Fruit fly (Drosophila melanogaster): ENCODE data around the gene t-Grip84.

The t-Grip84 gene

DNA sequence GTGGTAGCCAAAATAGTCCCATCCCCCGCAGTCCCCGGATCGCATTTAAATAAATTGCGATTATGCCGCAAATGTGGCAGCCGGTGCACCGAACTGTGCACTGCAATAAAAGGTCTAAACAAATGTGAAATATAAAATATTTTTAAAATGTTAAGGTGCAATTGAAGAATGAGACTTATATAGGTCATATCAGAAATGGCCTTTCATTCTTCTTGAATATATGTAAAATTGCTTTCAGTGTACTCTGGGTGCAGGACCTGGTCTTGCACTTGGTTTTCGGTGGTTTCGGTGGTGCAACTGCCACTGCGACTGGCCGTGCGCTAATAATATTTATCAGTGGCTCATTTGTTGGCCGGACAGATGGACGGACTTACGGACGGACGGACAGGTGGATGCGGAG lies 7.5 kb upstream of the t-Grip84 start (continued):
- no peak for TF ChIP-seq CG10631 (GFP tag; optimal IDR thresholded peaks at IDR 0.05)
- TF ChIP-seq Eip93F (GFP tag; optimal IDR thresholded peaks at IDR 0.05), result no peak
- no peak for TF ChIP-seq Hr38 (GFP tag; optimal IDR thresholded peaks at IDR 0.05)
- TF ChIP-seq CG1621 (tag; optimal IDR thresholded peaks at IDR 0.05), result no peak
- TF ChIP-seq Lpt (GFP tag; optimal IDR thresholded peaks at IDR 0.05), result no peak
- peak; percentile 73 for TF ChIP-seq svp (GFP tag)
- TF ChIP-seq Ets21C (GFP tag; optimal IDR thresholded peaks at IDR 0.05), result no peak
- no peak for TF ChIP-seq Eip75B (GFP tag; optimal IDR thresholded peaks at IDR 0.05)
- TF ChIP-seq CG31627 (GFP tag; optimal IDR thresholded peaks at IDR 0.05), result no peak
- no peak for TF ChIP-seq topi (GFP tag; optimal IDR thresholded peaks at IDR 0.05)
- TF ChIP-seq Hr39 (GFP tag; optimal IDR thresholded peaks at IDR 0.05), result no peak
- TF ChIP-seq net (GFP tag; optimal IDR thresholded peaks at IDR 0.05), result no peak
- no peak for TF ChIP-seq pdm3 (GFP tag; optimal IDR thresholded peaks at IDR 0.05)
- TF ChIP-seq Eip78C (GFP tag), result peak; percentile 72
- peak; percentile 22 for TF ChIP-seq CG3919 (GFP tag; optimal IDR thresholded peaks at IDR 0.05)
- peak; percentile 80 for TF ChIP-seq CG8119 (GFP tag; IDR thresholded peaks at IDR 0.05)
- TF ChIP-seq cyc (GFP tag; optimal IDR thresholded peaks at IDR 0.05), result no peak
- no peak; the same call in 1 of the 2 replicates for TF ChIP-seq Gug (GFP tag; IDR thresholded peaks at IDR 0.05)
- peak; percentile 32 for TF ChIP-seq CG6276 (GFP tag; optimal IDR thresholded peaks at IDR 0.05)

DNA sequence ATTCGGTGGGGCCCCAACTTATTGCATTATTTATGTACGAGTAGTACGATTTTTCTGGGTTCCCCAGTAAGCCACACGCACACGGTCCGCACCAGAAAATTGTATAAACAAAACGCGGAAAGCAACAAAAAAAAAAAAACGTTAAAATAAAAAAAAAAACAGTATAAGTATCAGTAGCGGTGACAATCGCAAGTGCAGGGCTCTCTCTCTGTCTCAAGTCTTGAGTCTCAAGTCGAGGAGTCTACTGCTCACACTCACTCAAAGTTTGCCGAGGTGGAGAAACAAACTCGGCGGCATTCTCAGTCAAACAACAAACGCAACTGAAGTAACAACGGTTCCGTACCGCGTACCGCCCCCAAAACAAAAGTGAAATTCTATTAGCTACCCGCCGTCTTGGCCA lies 2.0 kb upstream of the t-Grip84 start, which contains the start of gene Pura:
TSS of gene Pura (plus strand) at position 301 of the 400 bp plus-strand sequence.
- TF ChIP-seq Lpt (GFP tag; optimal IDR thresholded peaks at IDR 0.05), result no peak
- TF ChIP-seq dsx (GFP tag; optimal IDR thresholded peaks at IDR 0.05; ENCODE audit: poor library complexity, severe bottlenecking), result no peak
- no peak for TF ChIP-seq CG11294 (GFP tag; IDR thresholded peaks at IDR 0.05)
- no peak for TF ChIP-seq CG8319 (GFP tag; optimal IDR thresholded peaks at IDR 0.05)
- TF ChIP-seq pdm3 (GFP tag; optimal IDR thresholded peaks at IDR 0.05), result no peak
- TF ChIP-seq Sox14 (GFP tag; optimal IDR thresholded peaks at IDR 0.05), result no peak
- TF ChIP-seq CG6854 (GFP tag; optimal IDR thresholded peaks at IDR 0.05), result no peak
- TF ChIP-seq spab (GFP tag; optimal IDR thresholded peaks at IDR 0.05), result no peak
- TF ChIP-seq fkh (GFP tag; optimal IDR thresholded peaks at IDR 0.05), result no peak
- TF ChIP-seq Sox15 (GFP tag; optimal IDR thresholded peaks at IDR 0.05), result no peak
- no peak for TF ChIP-seq Hr38 (GFP tag; optimal IDR thresholded peaks at IDR 0.05)
- no peak for TF ChIP-seq net (GFP tag; optimal IDR thresholded peaks at IDR 0.05)
- no peak for TF ChIP-seq Eip78C (GFP tag)
- no peak for TF ChIP-seq CG11762 (GFP tag; optimal IDR thresholded peaks at IDR 0.05; ENCODE audit: insufficient read depth)
- TF ChIP-seq esn (GFP tag; optimal IDR thresholded peaks at IDR 0.05), result no peak
- no peak for TF ChIP-seq fd85E (GFP tag; optimal IDR thresholded peaks at IDR 0.05)

DNA sequence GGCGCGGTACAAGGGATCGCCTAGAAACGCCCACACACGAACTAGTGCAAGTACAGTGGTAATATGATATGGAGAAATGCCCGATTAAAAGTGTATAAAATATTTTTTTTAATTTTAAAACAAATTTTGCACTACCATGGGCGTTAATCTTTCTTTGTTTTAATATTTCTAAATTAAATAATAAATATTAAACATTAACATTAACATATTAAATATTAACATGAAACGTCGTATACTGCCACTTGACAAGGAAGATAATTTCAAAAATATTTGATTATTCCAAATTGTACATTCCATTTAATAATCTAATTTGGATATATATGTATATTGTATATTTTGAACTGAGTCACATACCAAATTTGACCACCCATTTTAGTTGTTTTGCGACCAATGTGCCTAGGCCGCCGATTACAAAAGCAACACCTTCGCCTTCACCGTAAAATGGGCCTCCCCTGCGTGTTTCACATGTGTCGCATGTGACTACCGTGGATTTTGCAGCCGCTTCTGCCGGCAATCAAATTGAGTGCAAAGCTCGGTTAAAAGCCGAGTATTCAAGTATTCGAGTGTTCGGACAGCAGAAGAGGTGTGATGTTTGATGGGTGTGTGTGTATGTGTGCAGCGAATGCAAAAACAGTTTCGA lies 1.4 kb upstream of the t-Grip84 start:
- no peak for TF ChIP-seq Smox (GFP tag; optimal IDR thresholded peaks at IDR 0.05)
- no peak for TF ChIP-seq fd59A (GFP tag; optimal IDR thresholded peaks at IDR 0.05)
- TF ChIP-seq CG15336 (GFP tag; IDR thresholded peaks at IDR 0.05), result peak; percentile 72
- peak; percentile 35 for TF ChIP-seq net (GFP tag; optimal IDR thresholded peaks at IDR 0.05)
- TF ChIP-seq CG31627 (GFP tag; optimal IDR thresholded peaks at IDR 0.05), result no peak
- TF ChIP-seq Lpt (GFP tag; optimal IDR thresholded peaks at IDR 0.05), result peak; percentile 30
- peak; percentile 17 for TF ChIP-seq dac (GFP tag; optimal IDR thresholded peaks at IDR 0.05)
- peak; percentile 71 for TF ChIP-seq CG10631 (GFP tag; optimal IDR thresholded peaks at IDR 0.05)
- no peak for TF ChIP-seq topi (GFP tag; optimal IDR thresholded peaks at IDR 0.05)
- TF ChIP-seq CG4318 (GFP tag; optimal IDR thresholded peaks at IDR 0.05), result peak; percentile 55
- TF ChIP-seq CG6792 (GFP tag; optimal IDR thresholded peaks at IDR 0.05), result peak; percentile 29
- no peak for TF ChIP-seq Blimp-1 (GFP tag; optimal IDR thresholded peaks at IDR 0.05)
- TF ChIP-seq ss (GFP tag; optimal IDR thresholded peaks at IDR 0.05), result peak; percentile 17 to 19
- no peak for TF ChIP-seq lz (GFP tag; optimal IDR thresholded peaks at IDR 0.05)
- TF ChIP-seq CG1621 (tag; optimal IDR thresholded peaks at IDR 0.05), result no peak
- no peak for TF ChIP-seq Sox102F (GFP tag; optimal IDR thresholded peaks at IDR 0.05)
- no peak for TF ChIP-seq Eip93F (GFP tag; optimal IDR thresholded peaks at IDR 0.05)
- no peak for TF ChIP-seq vri (GFP tag; optimal IDR thresholded peaks at IDR 0.05)
- peak; percentile 32 for TF ChIP-seq svp (GFP tag)
- TF ChIP-seq acj6 (GFP tag; optimal IDR thresholded peaks at IDR 0.05), result peak; percentile 31
- no peak for TF ChIP-seq CG9139 (GFP tag; optimal IDR thresholded peaks at IDR 0.05)
- no peak for TF ChIP-seq CG11294 (GFP tag; IDR thresholded peaks at IDR 0.05)
- TF ChIP-seq CG6854 (GFP tag; optimal IDR thresholded peaks at IDR 0.05), result no peak
- TF ChIP-seq CG34406 (GFP tag; optimal IDR thresholded peaks at IDR 0.05), result peak; percentile 25
- TF ChIP-seq CG16779 (tag; optimal IDR thresholded peaks at IDR 0.05), result peak; percentile 2
- TF ChIP-seq Ets21C (GFP tag; optimal IDR thresholded peaks at IDR 0.05), result no peak
- no peak for TF ChIP-seq Sox15 (GFP tag; optimal IDR thresholded peaks at IDR 0.05)
- no peak for TF ChIP-seq CG7368 (GFP tag; optimal IDR thresholded peaks at IDR 0.05)
- TF ChIP-seq achi (GFP tag; optimal IDR thresholded peaks at IDR 0.05), result peak; percentile 50

Data from whole organism, prepupa.